Worm (Caenorhabditis elegans) whole organism, midembryonic: Measurements from ENCODE around the gene grd-9.

ENCODE experiments used
- T22C8.4 ChIP-seq: fragments of 200-800 bp; sonication (Bioruptor generic); IDR thresholded peaks from 2 replicates; pipeline ENCODE4 v1.3.6; 2022; ENCODE audit warnings: missing genetic modification characterization, missing compliant biosample characterization
- cog-1 ChIP-seq: sonication (generic microtip); optimal IDR thresholded peaks from 2 replicates; lab custom pipeline; 2016; ENCODE audit warnings: missing genetic modification characterization, missing compliant biosample characterization
- flt-1 ChIP-seq: fragments of 200-800 bp; sonication (Bioruptor generic); IDR thresholded peaks from 2 replicates; pipeline ENCODE4 v1.3.6; 2022; ENCODE audit warnings: missing genetic modification characterization, missing compliant biosample characterization
- klf-2 ChIP-seq: fragments of 200-800 bp; sonication (Bioruptor generic); conservative IDR thresholded peaks from 2 replicates; pipeline ENCODE4 v1.3.6; 2022; ENCODE audit warnings: missing genetic modification reagents, missing genetic modification characterization, missing compliant biosample characterization
- med-1 ChIP-seq: sonication (generic microtip); optimal IDR thresholded peaks from 2 replicates; lab custom pipeline; 2017; ENCODE audit warnings: missing genetic modification characterization, mild to moderate bottlenecking, missing compliant biosample characterization, antibody characterized with exemption, missing genetic modification reagents; ENCODE audit not compliant: insufficient read depth
- ref-1 ChIP-seq: fragments of 200-800 bp; sonication (Bioruptor generic); conservative IDR thresholded peaks from 2 replicates; pipeline ENCODE4 v1.3.6; 2022; ENCODE audit warnings: missing genetic modification reagents, missing genetic modification characterization, missing compliant biosample characterization
- tab-1 ChIP-seq: fragments of 200-800 bp; sonication (Bioruptor generic); IDR thresholded peaks from 2 replicates; pipeline ENCODE4 v1.3.6; 2022; ENCODE audit warnings: missing genetic modification characterization, missing compliant biosample characterization
- ztf-23 ChIP-seq: fragments of 200-800 bp; sonication (Bioruptor generic); IDR thresholded peaks from 2 replicates; pipeline ENCODE4 v1.3.6; 2022; ENCODE audit warnings: missing genetic modification reagents, missing genetic modification characterization, missing compliant biosample characterization
- ztf-29 ChIP-seq: fragments of 200-800 bp; sonication (Bioruptor generic); IDR thresholded peaks from 2 replicates; pipeline ENCODE4 v1.3.6; 2022; ENCODE audit warnings: missing genetic modification reagents, missing genetic modification characterization, missing compliant biosample characterization

ce11 chrV:5906252-5906651, 11.1 kb downstream of the grd-9 start, which contains the start of gene srd-15:
- no peak for TF ChIP-seq med-1
- no peak for TF ChIP-seq T22C8.4 (GFP tag; lab: Robert Waterston, UW)
- TF ChIP-seq flt-1 = no peak
- no peak for TF ChIP-seq tab-1 (GFP tag; lab: Robert Waterston, UW)
- TF ChIP-seq cog-1 (tag; lab: Kevin White, UChicago) = no peak
- no peak for TF ChIP-seq ztf-29 (GFP tag; lab: Robert Waterston, UW)
- no peak for TF ChIP-seq klf-2 (GFP tag; lab: Robert Waterston, UW)
- TF ChIP-seq ztf-23 (GFP tag; lab: Robert Waterston, UW) = no peak
- TF ChIP-seq ref-1 (GFP tag; lab: Robert Waterston, UW) = no peak
